Worm (Caenorhabditis elegans): ENCODE measurements around the gene ugt-40.

Gene ugt-40

ce11 chrV:7140368-7140767, 1.4 kb downstream of the ugt-40 start:
- TF ChIP-seq ceh-18 (tag; optimal IDR thresholded peaks at IDR 0.05) (no peak), lin-11 (tag; optimal IDR thresholded peaks at IDR 0.05) (no peak), nhr-11 (tag; optimal IDR thresholded peaks at IDR 0.05) (no peak), C38D4.7 (GFP tag; optimal IDR thresholded peaks at IDR 0.05) (no peak), K09A11.1 (tag; optimal IDR thresholded peaks at IDR 0.05; ENCODE audit: insufficient read depth) (no peak), hlh-30 (tag; optimal IDR thresholded peaks at IDR 0.05; ENCODE audit: insufficient read depth) (no peak), pha-2 (tag; optimal IDR thresholded peaks at IDR 0.05) (no peak)

- TF ChIP-seq K09A11.1 (tag; optimal IDR thresholded peaks at IDR 0.05; ENCODE audit: insufficient read depth) (no peak), sdc-2 (tag; optimal IDR thresholded peaks at IDR 0.05) (no peak), F13H6.1 (tag; optimal IDR thresholded peaks at IDR 0.05) (no peak)
Observed at ce11 chrV:7138320-7138719, 3.4 kb downstream of the ugt-40 start, which contains the start of gene str-112. TSS of gene str-112 (minus strand) at chrV:7138420.

ce11 chrV:7136859-7137258, 4.9 kb downstream of the ugt-40 start:
- TF ChIP-seq ceh-2 (tag; optimal IDR thresholded peaks at IDR 0.05), result no peak
- no peak for TF ChIP-seq nhr-11 (tag; optimal IDR thresholded peaks at IDR 0.05)
- no peak for TF ChIP-seq fax-1 (tag; optimal IDR thresholded peaks at IDR 0.05)
- no peak for TF ChIP-seq F13H6.1 (tag; optimal IDR thresholded peaks at IDR 0.05)
- TF ChIP-seq sox-4 (tag; optimal IDR thresholded peaks at IDR 0.05), result no peak
- TF ChIP-seq ceh-30 (tag; optimal IDR thresholded peaks at IDR 0.05), result no peak
- TF ChIP-seq ets-4 (tag; optimal IDR thresholded peaks at IDR 0.05), result no peak
- TF ChIP-seq ceh-24 (tag; optimal IDR thresholded peaks at IDR 0.05), result no peak
- no peak for TF ChIP-seq K02D7.2 (tag; optimal IDR thresholded peaks at IDR 0.05)
- no peak for TF ChIP-seq ttx-3 (tag; optimal IDR thresholded peaks at IDR 0.05)

ce11 chrV:7133963-7134362, 7.8 kb downstream of the ugt-40 start, which contains the start of gene F10D2.16:
TSS of gene F10D2.16 (plus strand) at chrV:7134263.
- TF ChIP-seq zip-5 (tag; optimal IDR thresholded peaks at IDR 0.05), result no peak
- no peak for TF ChIP-seq dve-1 (tag; optimal IDR thresholded peaks at IDR 0.05)
- no peak for TF ChIP-seq syd-9 (tag; optimal IDR thresholded peaks at IDR 0.05)
- TF ChIP-seq hlh-30 (tag; optimal IDR thresholded peaks at IDR 0.05; ENCODE audit: insufficient read depth), result no peak
- no peak for TF ChIP-seq eyg-1 (tag; optimal IDR thresholded peaks at IDR 0.05)
- TF ChIP-seq T23F11.4 (GFP tag; optimal IDR thresholded peaks at IDR 0.05), result no peak
- no peak for TF ChIP-seq ceh-14 (tag; optimal IDR thresholded peaks at IDR 0.05)
- no peak for TF ChIP-seq sox-2 (GFP tag; IDR thresholded peaks at IDR 0.05)
- TF ChIP-seq nfya-1 (tag; optimal IDR thresholded peaks at IDR 0.05), result no peak
- TF ChIP-seq pax-1 (tag; optimal IDR thresholded peaks at IDR 0.05), result no peak
- no peak for TF ChIP-seq ceh-31 (tag; optimal IDR thresholded peaks at IDR 0.05)
- no peak for TF ChIP-seq gmeb-2 (tag; optimal IDR thresholded peaks at IDR 0.05)
- TF ChIP-seq rnt-1 (tag; optimal IDR thresholded peaks at IDR 0.05), result no peak
- no peak for TF ChIP-seq madf-2 (tag; optimal IDR thresholded peaks at IDR 0.05)
- TF ChIP-seq ceh-9 (tag; optimal IDR thresholded peaks at IDR 0.05), result no peak
- no peak for TF ChIP-seq dmd-4 (tag; optimal IDR thresholded peaks at IDR 0.05; ENCODE audit: borderline replicate concordance)
- no peak for TF ChIP-seq Y22D7AL.16 (tag; optimal IDR thresholded peaks at IDR 0.05)
- no peak for TF ChIP-seq elt-2 (tag; optimal IDR thresholded peaks at IDR 0.05)
- no peak for TF ChIP-seq npax-4 (tag; optimal IDR thresholded peaks at IDR 0.05)

ce11 chrV:7132248-7132647, 9.5 kb downstream of the ugt-40 start, which contains the start of gene sre-10:
TSS of gene sre-10 (plus strand) at chrV:7132548.
- no peak for TF ChIP-seq eyg-1 (tag; optimal IDR thresholded peaks at IDR 0.05)
- no peak for TF ChIP-seq hlh-15 (tag; optimal IDR thresholded peaks at IDR 0.05)
- TF ChIP-seq ceh-19 (GFP tag; optimal IDR thresholded peaks at IDR 0.05), result no peak
- TF ChIP-seq dve-1 (tag; optimal IDR thresholded peaks at IDR 0.05), result no peak
- no peak for TF ChIP-seq unc-86 (tag; optimal IDR thresholded peaks at IDR 0.05)
- no peak for TF ChIP-seq ceh-45 (GFP tag; IDR thresholded peaks at IDR 0.05)
- no peak for TF ChIP-seq T23F11.4 (GFP tag; optimal IDR thresholded peaks at IDR 0.05)
- TF ChIP-seq ceh-6 (GFP tag; optimal IDR thresholded peaks at IDR 0.05), result no peak
- TF ChIP-seq ceh-31 (tag; optimal IDR thresholded peaks at IDR 0.05), result no peak
- no peak for TF ChIP-seq lim-6 (tag; optimal IDR thresholded peaks at IDR 0.05)
- no peak for TF ChIP-seq pqm-1 (tag; optimal IDR thresholded peaks at IDR 0.05)
- no peak for TF ChIP-seq nhr-232 (tag; optimal IDR thresholded peaks at IDR 0.05)
- no peak for TF ChIP-seq ceh-9 (tag; optimal IDR thresholded peaks at IDR 0.05)
- no peak for TF ChIP-seq fkh-10 (GFP tag; optimal IDR thresholded peaks at IDR 0.05)
